Worm (Caenorhabditis elegans) whole organism, mixed stage, embryonic: Measurements from ENCODE around the gene sdz-33.

Experiments used
- M03D4.4 ChIP-seq: sonication (generic microtip); optimal IDR thresholded peaks from 2 replicates; lab custom pipeline; 2017; ENCODE audit warnings: mild to moderate bottlenecking, missing genetic modification characterization, missing compliant biosample characterization
- bed-3 ChIP-seq: fragments of 200-800 bp; sonication (Bioruptor generic); optimal IDR thresholded peaks from 3 replicates; lab custom pipeline; 2018; ENCODE audit warnings: mild to moderate bottlenecking, missing genetic modification characterization, moderate library complexity, missing compliant biosample characterization
- blmp-1 ChIP-seq: fragments of 150-350 bp; optimal IDR thresholded peaks from 2 replicates; lab custom pipeline; 2014; ENCODE audit warnings: missing biosample characterization, missing genetic modification characterization
- ceh-39 ChIP-seq: fragments of 150-350 bp; optimal IDR thresholded peaks from 2 replicates; lab custom pipeline; 2014; ENCODE audit warnings: missing biosample characterization, missing genetic modification characterization
- ceh-43 ChIP-seq: fragments of 200-800 bp; sonication (Bioruptor generic); optimal IDR thresholded peaks from 2 replicates; lab custom pipeline; 2018; ENCODE audit warnings: mild to moderate bottlenecking, missing genetic modification characterization, moderate library complexity, missing compliant biosample characterization
- ces-1 ChIP-seq: fragments of 150-350 bp; optimal IDR thresholded peaks from 2 replicates; lab custom pipeline; 2014; ENCODE audit warnings: missing biosample characterization, missing genetic modification reagents, missing genetic modification characterization
- cnd-1 ChIP-seq: fragments of 200-800 bp; sonication (Bioruptor generic); optimal IDR thresholded peaks from 2 replicates; lab custom pipeline; 2018; ENCODE audit warnings: mild to moderate bottlenecking, missing genetic modification characterization, missing compliant biosample characterization
- drap-1 ChIP-seq: fragments of 200-800 bp; sonication (Bioruptor generic); optimal IDR thresholded peaks from 3 replicates; lab custom pipeline; 2018; ENCODE audit warnings: mild to moderate bottlenecking, missing genetic modification characterization, missing compliant biosample characterization
- elt-3 ChIP-seq: fragments of 150-350 bp; optimal IDR thresholded peaks from 2 replicates; lab custom pipeline; 2014; ENCODE audit warnings: missing biosample characterization, missing genetic modification characterization
- flh-1 ChIP-seq: fragments of 200-800 bp; sonication (Bioruptor generic); optimal IDR thresholded peaks from 2 replicates; lab custom pipeline; 2018; ENCODE audit warnings: mild to moderate bottlenecking, missing genetic modification characterization, moderate library complexity, missing compliant biosample characterization
- ham-2 ChIP-seq: fragments of 200-800 bp; sonication (Bioruptor generic); optimal IDR thresholded peaks from 2 replicates; lab custom pipeline; 2018; ENCODE audit warnings: mild to moderate bottlenecking, missing genetic modification characterization, missing compliant biosample characterization
- lin-32 ChIP-seq: fragments of 200-800 bp; sonication (Bioruptor generic); optimal IDR thresholded peaks from 2 replicates; lab custom pipeline; 2018; ENCODE audit warnings: mild to moderate bottlenecking, missing genetic modification characterization, missing compliant biosample characterization
- lsy-2 ChIP-seq: fragments of 150-350 bp; optimal IDR thresholded peaks from 2 replicates; lab custom pipeline; 2014; ENCODE audit warnings: missing biosample characterization, missing genetic modification characterization
- mab-5 ChIP-seq: fragments of 150-350 bp; optimal IDR thresholded peaks from 2 replicates; lab custom pipeline; 2014; ENCODE audit warnings: missing biosample characterization, missing genetic modification characterization
- mep-1 ChIP-seq: fragments of 150-350 bp; optimal IDR thresholded peaks from 2 replicates; lab custom pipeline; 2017; ENCODE audit warnings: missing biosample characterization, missing genetic modification reagents, missing genetic modification characterization, inconsistent platforms
- mls-2 ChIP-seq: sonication (generic microtip); optimal IDR thresholded peaks from 2 replicates; lab custom pipeline; 2016; ENCODE audit warnings: mild to moderate bottlenecking, missing genetic modification characterization, moderate library complexity, missing compliant biosample characterization
- nhr-12 ChIP-seq: fragments of 150-350 bp; optimal IDR thresholded peaks from 2 replicates; lab custom pipeline; 2014; ENCODE audit warnings: missing biosample characterization, missing genetic modification characterization
- nhr-2 ChIP-seq: fragments of 150-350 bp; optimal IDR thresholded peaks from 2 replicates; lab custom pipeline; 2014; ENCODE audit warnings: missing biosample characterization, missing genetic modification characterization
- nhr-237 ChIP-seq: fragments of 150-350 bp; optimal IDR thresholded peaks from 2 replicates; lab custom pipeline; 2014; ENCODE audit warnings: missing biosample characterization, missing genetic modification characterization
- nhr-28 ChIP-seq: fragments of 150-350 bp; optimal IDR thresholded peaks from 2 replicates; lab custom pipeline; 2014; ENCODE audit warnings: missing biosample characterization, missing genetic modification characterization
- nhr-76 ChIP-seq: sonication (generic microtip); optimal IDR thresholded peaks from 2 replicates; lab custom pipeline; 2017; ENCODE audit warnings: missing biosample characterization, missing genetic modification characterization
- sem-2 ChIP-seq: fragments of 200-800 bp; sonication (Bioruptor generic); optimal IDR thresholded peaks from 2 replicates; lab custom pipeline; 2018; ENCODE audit warnings: mild to moderate bottlenecking, missing genetic modification characterization, missing compliant biosample characterization
- snpc-4 ChIP-seq: fragments of 150-350 bp; optimal IDR thresholded peaks from 2 replicates; lab custom pipeline; 2014; ENCODE audit warnings: missing biosample characterization, missing genetic modification characterization
- sptf-1 ChIP-seq: sonication (generic microtip); optimal IDR thresholded peaks from 2 replicates; lab custom pipeline; 2017; ENCODE audit warnings: mild to moderate bottlenecking, missing genetic modification characterization, moderate library complexity, missing compliant biosample characterization
- tbx-8 ChIP-seq: fragments of 200-800 bp; sonication (Bioruptor generic); optimal IDR thresholded peaks from 2 replicates; lab custom pipeline; 2018; ENCODE audit warnings: mild to moderate bottlenecking, missing genetic modification characterization, moderate library complexity, missing compliant biosample characterization
- unc-39 ChIP-seq: fragments of 150-350 bp; optimal IDR thresholded peaks from 2 replicates; lab custom pipeline; 2014; ENCODE audit warnings: missing biosample characterization, missing genetic modification characterization
- unc-62 ChIP-seq: fragments of 150-350 bp; optimal IDR thresholded peaks from 2 replicates; lab custom pipeline; 2014; ENCODE audit warnings: missing biosample characterization, missing genetic modification reagents, missing genetic modification characterization
- zip-8 ChIP-seq: fragments of 150-350 bp; optimal IDR thresholded peaks from 2 replicates; lab custom pipeline; 2014; ENCODE audit warnings: missing biosample characterization, missing genetic modification characterization
- ztf-11 ChIP-seq: fragments of 150-350 bp; optimal IDR thresholded peaks from 2 replicates; lab custom pipeline; 2014; ENCODE audit warnings: missing biosample characterization, missing genetic modification characterization

Gene sdz-33

ce11 chrIII:11892939-11893338 is 14.3 kb upstream of the sdz-33 start, which contains the start of gene Y56A3A.41:
Gene Y56A3A.41 (minus strand): TSS chrIII:11893039.
- TF ChIP-seq blmp-1 (tag; lab: Kevin White, UChicago) (no peak), elt-3 (tag; lab: Kevin White, UChicago) (no peak), mls-2 (tag; lab: Kevin White, UChicago) (no peak), unc-39 (tag; lab: Kevin White, UChicago) (no peak), nhr-237 (tag; lab: Kevin White, UChicago) (no peak), ces-1 (GFP tag; lab: Kevin White, UChicago) (no peak), lsy-2 (tag; lab: Kevin White, UChicago) (no peak), tbx-8 (GFP tag; lab: Kevin White, UChicago) (no peak)

DNA sequence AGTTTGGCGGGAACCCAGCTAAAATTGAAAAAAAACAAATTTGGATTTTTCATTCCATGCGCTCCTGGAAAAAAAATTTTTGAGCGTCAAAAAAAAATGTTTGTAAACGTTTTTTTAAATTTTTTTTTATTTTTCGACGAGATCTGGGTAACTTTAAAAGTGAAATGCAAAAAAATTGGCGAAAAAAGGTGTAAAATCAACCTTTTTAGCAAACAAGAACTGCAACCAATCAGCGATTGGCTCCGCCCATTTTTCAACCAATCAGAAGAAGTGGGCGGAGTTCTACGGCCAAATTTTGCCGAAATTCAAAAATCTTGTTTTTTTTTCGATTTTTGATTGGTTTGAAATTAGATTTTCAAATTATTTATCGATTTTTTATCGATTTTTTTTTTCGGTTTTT is 11.8 kb upstream of the sdz-33 start:
- TF ChIP-seq flh-1 (GFP tag; lab: Kevin White, UChicago) = no peak
- TF ChIP-seq bed-3 (GFP tag; lab: Kevin White, UChicago) = no peak
- no peak for TF ChIP-seq unc-62 (GFP tag; lab: Kevin White, UChicago)
- no peak for TF ChIP-seq ceh-43
- no peak for TF ChIP-seq nhr-12
- no peak for TF ChIP-seq snpc-4 (tag; lab: Kevin White, UChicago)
- TF ChIP-seq sem-2 (GFP tag; lab: Kevin White, UChicago) = no peak
- TF ChIP-seq sptf-1 (tag; lab: Kevin White, UChicago) = no peak
- no peak for TF ChIP-seq mep-1 (tag; lab: Kevin White, UChicago)
- no peak for TF ChIP-seq tbx-8 (GFP tag; lab: Kevin White, UChicago)

DNA sequence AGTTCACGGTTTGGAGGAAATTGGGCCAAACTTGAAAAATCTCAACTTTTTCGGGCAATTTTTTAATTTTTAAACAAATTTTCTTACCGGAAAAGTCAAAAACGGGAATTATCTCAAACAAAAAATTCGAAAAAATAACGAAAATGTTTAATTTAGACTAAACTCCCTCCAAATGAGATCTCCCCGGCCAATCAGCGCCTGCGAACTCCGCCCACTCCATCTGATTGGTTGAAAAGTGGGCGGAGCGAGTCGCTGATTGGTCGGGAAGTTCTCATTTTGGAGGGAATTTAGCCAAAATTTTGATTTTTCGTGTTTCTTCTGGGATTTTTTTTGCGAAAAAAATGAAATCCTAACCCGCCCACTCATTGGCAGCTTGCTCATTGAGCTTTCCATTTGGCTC is 10.6 kb upstream of the sdz-33 start:
- TF ChIP-seq ces-1 (GFP tag; lab: Kevin White, UChicago) (no peak), drap-1 (GFP tag; lab: Kevin White, UChicago) (no peak), blmp-1 (tag; lab: Kevin White, UChicago) (no peak), tbx-8 (GFP tag; lab: Kevin White, UChicago) (no peak)

ce11 chrIII:11898169-11898568 is 9.1 kb upstream of the sdz-33 start, which contains the start of gene tsen-2:
Gene tsen-2 (minus strand): TSS chrIII:11898269.
- TF ChIP-seq flh-1 (GFP tag; lab: Kevin White, UChicago) = no peak
- no peak for TF ChIP-seq tbx-8 (GFP tag; lab: Kevin White, UChicago)
- no peak for TF ChIP-seq snpc-4 (tag; lab: Kevin White, UChicago)
- no peak for TF ChIP-seq bed-3 (GFP tag; lab: Kevin White, UChicago)
- no peak for TF ChIP-seq zip-8 (tag; lab: Kevin White, UChicago)
- no peak for TF ChIP-seq nhr-12

ce11 chrIII:11900022-11900421 is 7.3 kb upstream of the sdz-33 start:
- no peak for TF ChIP-seq sem-2 (GFP tag; lab: Kevin White, UChicago)
- no peak for TF ChIP-seq blmp-1 (tag; lab: Kevin White, UChicago)
- TF ChIP-seq ceh-43 = no peak
- no peak for TF ChIP-seq nhr-2 (tag; lab: Kevin White, UChicago)
- TF ChIP-seq ztf-11 (tag; lab: Kevin White, UChicago) = no peak
- TF ChIP-seq cnd-1 = no peak
- TF ChIP-seq ham-2 (GFP tag; lab: Kevin White, UChicago) = no peak
- TF ChIP-seq elt-3 (tag; lab: Kevin White, UChicago) = no peak
- TF ChIP-seq zip-8 (tag; lab: Kevin White, UChicago) = no peak
- no peak for TF ChIP-seq nhr-76 (tag; lab: Kevin White, UChicago)
- no peak for TF ChIP-seq mab-5
- no peak for TF ChIP-seq lin-32 (GFP tag; lab: Kevin White, UChicago)
- TF ChIP-seq M03D4.4 (tag; lab: Kevin White, UChicago) = no peak
- TF ChIP-seq, all 35 proteins: peak for 0

ce11 chrIII:11902782-11903181 is 4.5 kb upstream of the sdz-33 start:
- TF ChIP-seq nhr-28 (no peak), sptf-1 (tag; lab: Kevin White, UChicago) (no peak), nhr-237 (tag; lab: Kevin White, UChicago) (no peak)

- TF ChIP-seq nhr-12 (no peak), mab-5 (no peak), sptf-1 (tag; lab: Kevin White, UChicago) (no peak), nhr-76 (tag; lab: Kevin White, UChicago) (no peak), lsy-2 (tag; lab: Kevin White, UChicago) (no peak), lin-32 (GFP tag; lab: Kevin White, UChicago) (no peak), zip-8 (tag; lab: Kevin White, UChicago) (no peak), nhr-28 (no peak), elt-3 (tag; lab: Kevin White, UChicago) (no peak), ceh-39 (tag; lab: Kevin White, UChicago) (no peak)
Observed at ce11 chrIII:11908660-11909059, 1.4 kb downstream of the sdz-33 start, which contains the start of gene fbxb-24. Gene fbxb-24 (plus strand): TSS chrIII:11908960.
